Fruit fly (Drosophila melanogaster): ENCODE results near the gene CG3534.
"Not testable (repeated sequence)": the region's sequence is repeated elsewhere in the genome, so short reads cannot be mapped to it uniquely, and the experiment has no call there.

CG3534 gene

dm6 chr3R:16991781-16992180 is 4.5 kb upstream of the CG3534 start, which contains the start of gene EMC2B:
TSS of gene EMC2B (minus strand) at chr3R:16991878.
- TF ChIP-seq h (GFP tag; optimal IDR thresholded peaks at IDR 0.05) (peak; percentile 53), CG9705 (GFP tag; optimal IDR thresholded peaks at IDR 0.05) (peak; percentile 24), Dif (GFP tag; optimal IDR thresholded peaks at IDR 0.05; ENCODE audit: partially characterized antibody) (no peak), ey (GFP tag; optimal IDR thresholded peaks at IDR 0.05) (peak; percentile 21), Abd-B (GFP tag; optimal IDR thresholded peaks at IDR 0.05) (no peak), Dfd (GFP tag; optimal IDR thresholded peaks at IDR 0.05) (no peak), jim (GFP tag; optimal IDR thresholded peaks at IDR 0.05) (no peak), Hr78 (GFP tag; optimal IDR thresholded peaks at IDR 0.05) (no peak), Jra (GFP tag; optimal IDR thresholded peaks at IDR 0.05) (peak; percentile 67), HLH106 (tag; optimal IDR thresholded peaks at IDR 0.05) (peak; percentile 56), lola (GFP tag; optimal IDR thresholded peaks at IDR 0.05) (no peak), foxo (GFP tag; optimal IDR thresholded peaks at IDR 0.05) (peak in 1 of 2 experiments; percentile 71), psq (GFP tag; optimal IDR thresholded peaks at IDR 0.05) (no peak), CrebA (GFP tag; optimal IDR thresholded peaks at IDR 0.05; ENCODE audit: borderline replicate concordance) (no peak), Myc (optimal IDR thresholded peaks at IDR 0.05) (peak; percentile 61), dmrt93B (GFP tag; optimal IDR thresholded peaks at IDR 0.05) (peak; percentile 15), GATAd (GFP tag; optimal IDR thresholded peaks at IDR 0.05) (no peak), Sp1 (GFP tag; optimal IDR thresholded peaks at IDR 0.05) (peak; percentile 16), tai (GFP tag; optimal IDR thresholded peaks at IDR 0.05) (no peak), br (GFP tag; optimal IDR thresholded peaks at IDR 0.05) (peak; percentile 59), Rel (GFP tag; optimal IDR thresholded peaks at IDR 0.05) (no peak), Rel (tag; optimal IDR thresholded peaks at IDR 0.05) (peak; percentile 9), rgr (GFP tag; optimal IDR thresholded peaks at IDR 0.05) (peak; percentile 46), sv (GFP tag; optimal IDR thresholded peaks at IDR 0.05) (no peak), Vsx2 (GFP tag; optimal IDR thresholded peaks at IDR 0.05; ENCODE audit: partially characterized antibody) (no peak), OdsH (GFP tag; optimal IDR thresholded peaks at IDR 0.05) (peak; percentile 19), sage (GFP tag; optimal IDR thresholded peaks at IDR 0.05) (no peak), usp (GFP tag; optimal IDR thresholded peaks at IDR 0.05) (no peak), woc (GFP tag; optimal IDR thresholded peaks at IDR 0.05) (peak; percentile 76), pan (optimal IDR thresholded peaks at IDR 0.05) (no peak), N (GFP tag; optimal IDR thresholded peaks at IDR 0.05) (no peak), CG32264 (GFP tag; optimal IDR thresholded peaks at IDR 0.05) (peak; percentile 54), fru (GFP tag; optimal IDR thresholded peaks at IDR 0.05) (peak; percentile 57), brk (GFP tag; optimal IDR thresholded peaks at IDR 0.05) (no peak), Hr83 (GFP tag; optimal IDR thresholded peaks at IDR 0.05; ENCODE audit: poor library complexity, severe bottlenecking) (peak; percentile 84), dsf (GFP tag; optimal IDR thresholded peaks at IDR 0.05; ENCODE audit: borderline replicate concordance) (no peak), Hnf4 (GFP tag; optimal IDR thresholded peaks at IDR 0.05) (peak; percentile 77), dl (GFP tag; optimal IDR thresholded peaks at IDR 0.05; ENCODE audit: insufficient read depth in 1 of 2, partially characterized antibody in 2 of 2) (no peak), Mio (GFP tag; optimal IDR thresholded peaks at IDR 0.05) (peak; percentile 8)

- not testable (repeated sequence) for TF ChIP-seq Hr83 (GFP tag; optimal IDR thresholded peaks at IDR 0.05; ENCODE audit: poor library complexity, severe bottlenecking); dmrt93B (GFP tag; optimal IDR thresholded peaks at IDR 0.05); h (GFP tag; optimal IDR thresholded peaks at IDR 0.05)
Measured at dm6 chr3R:16992716-16993115, 3.5 kb upstream of the CG3534 start, which contains the start of gene CG31274. TSS of gene CG31274 (plus strand) at chr3R:16993016.

Data from whole organism, wandering third instar larva.